Worm (Caenorhabditis elegans) whole organism, L4 larva: ENCODE measurements around the gene srxa-8.

Experiments used
- F37D6.2 ChIP-seq: sonication (generic microtip); optimal IDR thresholded peaks from 2 replicates; lab custom pipeline; 2016; ENCODE audit warnings: mild to moderate bottlenecking, missing genetic modification characterization, missing compliant biosample characterization
- R02D3.7 ChIP-seq: fragments of 150-350 bp; sonication (generic microtip); optimal IDR thresholded peaks from 3 replicates; lab custom pipeline; 2014; ENCODE audit warnings: missing biosample characterization, missing genetic modification characterization
- aha-1 ChIP-seq: fragments of 150-350 bp; peaks from one replicate; lab custom pipeline; 2014; ENCODE audit warnings: missing biosample characterization, missing genetic modification characterization
- attf-4 ChIP-seq: sonication (generic microtip); optimal IDR thresholded peaks from 3 replicates; lab custom pipeline; 2017; ENCODE audit warnings: missing biosample characterization, missing genetic modification characterization
- ceh-32 ChIP-seq: sonication (generic microtip); optimal IDR thresholded peaks from 2 replicates; lab custom pipeline; 2016; ENCODE audit warnings: mild to moderate bottlenecking, missing genetic modification characterization, missing compliant biosample characterization; ENCODE audit not compliant: poor library complexity
- ceh-62 ChIP-seq: sonication (generic microtip); optimal IDR thresholded peaks from 2 replicates; lab custom pipeline; 2017; ENCODE audit warnings: missing biosample characterization, missing genetic modification characterization
- daf-12 ChIP-seq: fragments of 150-350 bp; optimal IDR thresholded peaks from 2 replicates; lab custom pipeline; 2014; ENCODE audit warnings: missing biosample characterization, missing genetic modification reagents, missing genetic modification characterization
- daf-16 ChIP-seq, 3 experiments: sonication (generic microtip); optimal IDR thresholded peaks; 2 replicates each; lab custom pipeline; 2016 to 2017; ENCODE audit warnings: missing genetic modification characterization in 3 of 3, missing genetic modification reagents in 3 of 3, mild to moderate bottlenecking in 2 of 3, missing compliant biosample characterization in 2 of 3, missing biosample characterization in 1 of 3, moderate library complexity in 1 of 3
- daf-19 ChIP-seq: fragments of 200-800 bp; sonication (Bioruptor generic); conservative IDR thresholded peaks from 2 replicates; pipeline ENCODE4 v1.3.6; 2022; ENCODE audit warnings: missing genetic modification characterization, missing compliant biosample characterization
- daf-8 ChIP-seq: fragments of 200-800 bp; sonication (Bioruptor generic); IDR thresholded peaks from 2 replicates; pipeline ENCODE4 v1.3.6; 2022; ENCODE audit warnings: missing genetic modification characterization, missing compliant biosample characterization
- dmd-6 ChIP-seq: fragments of 200-800 bp; sonication (Bioruptor generic); IDR thresholded peaks from 2 replicates; pipeline ENCODE4 v1.3.6; 2022; ENCODE audit warnings: missing genetic modification reagents, missing genetic modification characterization, missing compliant biosample characterization
- dmd-8 ChIP-seq: fragments of 200-800 bp; sonication (Bioruptor generic); IDR thresholded peaks from 2 replicates; pipeline ENCODE4 v1.3.6; 2022; ENCODE audit warnings: missing genetic modification characterization, missing compliant biosample characterization
- duxl-1 ChIP-seq: sonication (generic microtip); optimal IDR thresholded peaks from 2 replicates; lab custom pipeline; 2016; ENCODE audit warnings: mild to moderate bottlenecking, missing genetic modification characterization, moderate library complexity, missing compliant biosample characterization; ENCODE audit not compliant: poor library complexity
- dve-1 ChIP-seq: sonication (generic microtip); optimal IDR thresholded peaks from 2 replicates; lab custom pipeline; 2017; ENCODE audit warnings: antibody characterized with exemption, mild to moderate bottlenecking, missing genetic modification characterization, missing compliant biosample characterization; ENCODE audit not compliant: insufficient read depth
- egl-27 ChIP-seq: sonication (generic microtip); optimal IDR thresholded peaks from 3 replicates; lab custom pipeline; 2017; ENCODE audit warnings: missing biosample characterization, missing genetic modification reagents, missing genetic modification characterization
- hif-1 ChIP-seq, 2 experiments: sonication (generic microtip); optimal IDR thresholded peaks; 2 replicates each; lab custom pipeline; 2016 to 2017; ENCODE audit warnings: missing compliant biosample characterization in 2 of 2, missing genetic modification characterization in 2 of 2, missing genetic modification reagents in 2 of 2, missing genotype in 2 of 2, mild to moderate bottlenecking in 1 of 2
- hlh-11 ChIP-seq: fragments of 200-800 bp; sonication (Bioruptor generic); optimal IDR thresholded peaks from 2 replicates; lab custom pipeline; 2018; ENCODE audit warnings: mild to moderate bottlenecking, missing genetic modification characterization, missing compliant biosample characterization
- hlh-30 ChIP-seq: sonication (generic microtip); optimal IDR thresholded peaks from 2 replicates; lab custom pipeline; 2017; ENCODE audit warnings: antibody characterized with exemption, mild to moderate bottlenecking, missing genetic modification characterization, missing compliant biosample characterization; ENCODE audit not compliant: insufficient read depth
- lin-1 ChIP-seq: fragments of 200-800 bp; sonication (Bioruptor generic); IDR thresholded peaks from 2 replicates; pipeline ENCODE4 v1.3.6; 2022; ENCODE audit warnings: missing genetic modification reagents, missing genetic modification characterization, missing compliant biosample characterization
- lin-13 ChIP-seq: fragments of 150-350 bp; optimal IDR thresholded peaks from 2 replicates; lab custom pipeline; 2014; ENCODE audit warnings: missing biosample characterization, missing genetic modification reagents, missing genetic modification characterization
- lin-38 ChIP-seq: fragments of 200-800 bp; sonication (Bioruptor generic); IDR thresholded peaks from 2 replicates; pipeline ENCODE4 v1.3.6; 2022; ENCODE audit warnings: missing genetic modification reagents, missing genetic modification characterization, missing compliant biosample characterization
- madf-9 ChIP-seq: fragments of 200-800 bp; sonication (Bioruptor generic); conservative IDR thresholded peaks from 2 replicates; pipeline ENCODE4 v1.3.6; 2022; ENCODE audit warnings: missing genetic modification reagents, missing genetic modification characterization, missing compliant biosample characterization
- mdl-1 ChIP-seq, 2 experiments: fragments of 150-350 bp in 1 of 2; sonication (generic microtip) in 1 of 2; optimal IDR thresholded peaks; 2 replicates each; lab custom pipeline; 2014 to 2017; ENCODE audit warnings: missing biosample characterization in 2 of 2, missing genetic modification characterization in 2 of 2
- mep-1 ChIP-seq: fragments of 150-350 bp; sonication (generic microtip); optimal IDR thresholded peaks from 3 replicates; lab custom pipeline; 2014; ENCODE audit warnings: missing biosample characterization, missing genetic modification characterization
- nhr-10 ChIP-seq: fragments of 150-350 bp; optimal IDR thresholded peaks from 2 replicates; lab custom pipeline; 2014; ENCODE audit warnings: missing biosample characterization, missing genetic modification characterization
- nhr-102 ChIP-seq: sonication (generic microtip); optimal IDR thresholded peaks from 2 replicates; lab custom pipeline; 2016; ENCODE audit warnings: mild to moderate bottlenecking, missing genetic modification characterization, moderate library complexity, missing compliant biosample characterization
- nhr-11 ChIP-seq: fragments of 150-350 bp; optimal IDR thresholded peaks from 2 replicates; lab custom pipeline; 2014; ENCODE audit warnings: missing biosample characterization, missing genetic modification characterization
- nhr-111 ChIP-seq: fragments of 200-800 bp; sonication (Bioruptor generic); optimal IDR thresholded peaks from 2 replicates; lab custom pipeline; 2018; ENCODE audit warnings: mild to moderate bottlenecking, missing genetic modification characterization, missing compliant biosample characterization
- nhr-28 ChIP-seq: fragments of 150-350 bp; optimal IDR thresholded peaks from 2 replicates; lab custom pipeline; 2014; ENCODE audit warnings: missing biosample characterization, missing genetic modification characterization
- nhr-41 ChIP-seq: fragments of 200-800 bp; sonication (Bioruptor generic); IDR thresholded peaks from 2 replicates; pipeline ENCODE4 v1.3.6; 2022; ENCODE audit warnings: missing genetic modification reagents, missing genetic modification characterization, missing compliant biosample characterization
- nhr-48 ChIP-seq: sonication (generic microtip); optimal IDR thresholded peaks from 2 replicates; lab custom pipeline; 2016; ENCODE audit warnings: mild to moderate bottlenecking, missing genetic modification characterization, missing compliant biosample characterization
- nhr-76 ChIP-seq: fragments of 150-350 bp; optimal IDR thresholded peaks from 2 replicates; lab custom pipeline; 2014; ENCODE audit warnings: missing biosample characterization, missing genetic modification characterization
- php-3 ChIP-seq: fragments of 200-800 bp; sonication (Bioruptor generic); IDR thresholded peaks from 2 replicates; pipeline ENCODE4 v1.3.6; 2022; ENCODE audit warnings: missing genetic modification reagents, missing genetic modification characterization, missing compliant biosample characterization
- pqm-1 ChIP-seq: sonication (generic microtip); optimal IDR thresholded peaks from 2 replicates; lab custom pipeline; 2017; ENCODE audit warnings: missing biosample characterization, missing genetic modification characterization
- rbr-2 ChIP-seq: sonication (generic microtip); optimal IDR thresholded peaks from 2 replicates; lab custom pipeline; 2016; ENCODE audit warnings: missing genotype, missing genetic modification characterization, missing compliant biosample characterization
- skn-1 ChIP-seq: fragments of 150-350 bp; optimal IDR thresholded peaks from 2 replicates; lab custom pipeline; 2014; ENCODE audit warnings: missing biosample characterization, missing genetic modification characterization
- unc-62 ChIP-seq, 3 experiments: fragments of 150-350 bp in 1 of 3; sonication (generic microtip); optimal IDR thresholded peaks in 2 of 3; peaks in 1 of 3; 1 replicate in 1 of 3; 2 replicates in 2 of 3; lab custom pipeline; 2014 to 2017; ENCODE audit warnings: missing biosample characterization in 3 of 3, missing genetic modification characterization in 3 of 3, missing genetic modification reagents in 3 of 3, missing genotype in 1 of 3
- zfp-3 ChIP-seq: fragments of 200-800 bp; sonication (Bioruptor generic); conservative IDR thresholded peaks from 2 replicates; pipeline ENCODE4 v1.3.6; 2022; ENCODE audit warnings: missing genetic modification reagents, missing genetic modification characterization, missing compliant biosample characterization
- zip-2 ChIP-seq: fragments of 150-350 bp; optimal IDR thresholded peaks from 2 replicates; lab custom pipeline; 2014; ENCODE audit warnings: missing biosample characterization, missing genetic modification characterization

Gene srxa-8

ce11 chrX:13339029-13339626 lies 30.5 kb upstream of the srxa-8 start:
- TF ChIP-seq php-3 (GFP tag; lab: Robert Waterston, UW): peak; percentile 37; the same call in 1 of the 2 replicates
- peak; percentile 68 for TF ChIP-seq pqm-1 (tag; lab: Kevin White, UChicago)
- TF ChIP-seq zip-2 (tag; lab: Kevin White, UChicago): no peak
- no peak for TF ChIP-seq lin-38
- no peak for TF ChIP-seq nhr-76
- peak; percentile 80 for TF ChIP-seq dmd-6 (GFP tag; lab: Robert Waterston, UW)
- no peak for TF ChIP-seq daf-12 (tag; lab: Kevin White, UChicago)
- TF ChIP-seq nhr-48 (tag; lab: Kevin White, UChicago): peak; percentile 76
- no peak for TF ChIP-seq duxl-1 (tag; lab: Kevin White, UChicago)
- no peak for TF ChIP-seq nhr-10 (tag; lab: Kevin White, UChicago)
- no peak for TF ChIP-seq nhr-11
- peak; percentile 72 for TF ChIP-seq dve-1
- no peak for TF ChIP-seq skn-1 (tag; lab: Kevin White, UChicago)
- TF ChIP-seq hlh-11: peak; percentile 70
- no peak for TF ChIP-seq nhr-111
- TF ChIP-seq zfp-3 (GFP tag; lab: Robert Waterston, UW): no peak
- TF ChIP-seq daf-19: no peak
- no peak for TF ChIP-seq dmd-8 (GFP tag; lab: Robert Waterston, UW)
- TF ChIP-seq mep-1 (tag; lab: Kevin White, UChicago): no peak
- no peak for TF ChIP-seq madf-9
- TF ChIP-seq hlh-30 (tag; lab: Kevin White, UChicago): no peak
- peak in 1 of 2 experiments; percentile 49 for TF ChIP-seq daf-16 (GFP tag; optimal IDR thresholded peaks at IDR 0.05; lab: Kevin White, UChicago)
- TF ChIP-seq daf-16 (tag; optimal IDR thresholded peaks at IDR 0.05; lab: Kevin White, UChicago): peak; percentile 75
- TF ChIP-seq hif-1 (tag; optimal IDR thresholded peaks at IDR 0.05; lab: Kevin White, UChicago): no peak
- TF ChIP-seq rbr-2 (tag; lab: Kevin White, UChicago): no peak
- TF ChIP-seq ceh-62: no peak
- TF ChIP-seq egl-27 (tag; lab: Kevin White, UChicago): no peak
- TF ChIP-seq unc-62 (GFP tag; optimal IDR thresholded peaks at IDR 0.05 in 1 of 2; lab: Kevin White, UChicago): no peak
- TF ChIP-seq unc-62 (tag; optimal IDR thresholded peaks at IDR 0.05; lab: Kevin White, UChicago): no peak
- TF ChIP-seq nhr-102 (tag; lab: Kevin White, UChicago): peak; percentile 46
- 0 out of 2 replicates have a peak, but pooled peaks have one; percentile 35 for TF ChIP-seq lin-1
- no peak for TF ChIP-seq R02D3.7 (tag; lab: Kevin White, UChicago)
- no peak for TF ChIP-seq attf-4 (tag; lab: Kevin White, UChicago)
- TF ChIP-seq nhr-28 (tag; lab: Kevin White, UChicago): peak; percentile 58
- no peak for TF ChIP-seq ceh-32
- no peak for TF ChIP-seq aha-1 (tag; lab: Kevin White, UChicago)
- no peak for TF ChIP-seq daf-8 (GFP tag; lab: Robert Waterston, UW)
- TF ChIP-seq lin-13 (GFP tag; lab: Kevin White, UChicago): no peak

ce11 chrX:13337728-13338127 lies 29.1 kb upstream of the srxa-8 start, which contains the start of gene ptr-24:
ptr-24 (plus strand) TSS chrX:13338028.
- TF ChIP-seq nhr-41 (GFP tag; lab: Robert Waterston, UW) (no peak), unc-62 (GFP tag; optimal IDR thresholded peaks at IDR 0.05 in 1 of 2; lab: Kevin White, UChicago) (peak in 1 of 2 experiments; percentile 83), unc-62 (tag; optimal IDR thresholded peaks at IDR 0.05; lab: Kevin White, UChicago) (no peak), daf-19 (no peak)

DNA sequence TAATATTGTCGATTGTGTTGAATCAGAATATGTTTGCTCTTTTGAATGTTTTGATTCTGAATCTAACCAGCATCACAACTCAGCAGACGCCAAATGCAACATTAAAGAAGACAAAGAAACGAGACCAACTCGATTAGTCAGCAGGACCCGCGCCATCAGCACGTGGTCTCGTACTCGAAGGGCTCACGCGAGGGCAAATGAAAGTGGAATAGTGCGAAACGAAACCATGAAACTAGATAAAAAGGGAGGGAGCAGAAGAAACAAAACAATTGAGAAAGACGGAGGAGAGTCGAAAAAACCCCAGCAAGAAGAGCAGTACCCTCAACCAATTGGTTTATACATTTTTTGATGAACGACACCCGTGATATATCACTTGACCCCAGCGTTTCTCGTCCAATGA lies 28.4 kb upstream of the srxa-8 start:
- peak; percentile 9 for TF ChIP-seq hlh-11
- TF ChIP-seq mdl-1 (tag; optimal IDR thresholded peaks at IDR 0.05; lab: Kevin White, UChicago): peak in 1 of 2 experiments; percentile 41
- no peak for TF ChIP-seq F37D6.2 (tag; lab: Kevin White, UChicago)
- no peak for TF ChIP-seq dmd-6 (GFP tag; lab: Robert Waterston, UW)
- TF ChIP-seq hlh-30 (tag; lab: Kevin White, UChicago): peak; percentile 65
